Fruit fly (Drosophila melanogaster) whole organism, embryonic: Measurements from ENCODE around the gene Ptth.

ENCODE experiments used
- Awh ChIP-seq: fragments of 200-800 bp; sonication (Bioruptor generic); IDR thresholded peaks from 2 replicates; pipeline ENCODE4, ENCODE4 v1.3.6; 2022; ENCODE audit warnings: missing biosample characterization, missing genetic modification characterization
- B-H1 ChIP-seq: fragments of 200-800 bp; sonication (Bioruptor generic); IDR thresholded peaks from 3 replicates; pipeline ENCODE4 v1.3.6; 2022; ENCODE audit warnings: missing biosample characterization, missing genetic modification characterization
- Bdp1 ChIP-seq: fragments of 200-800 bp; sonication (Bioruptor generic); optimal IDR thresholded peaks from 3 replicates; lab custom pipeline; 2016; ENCODE audit warnings: missing biosample characterization, missing genetic modification characterization
- CG12744 ChIP-seq: fragments of 200-800 bp; sonication (Bioruptor generic); optimal IDR thresholded peaks from 2 replicates; lab custom pipeline; 2016; ENCODE audit warnings: missing biosample characterization, missing genetic modification characterization
- CG13624 ChIP-seq: fragments of 200-800 bp; sonication (Bioruptor generic); optimal IDR thresholded peaks from 2 replicates; lab custom pipeline; 2016; ENCODE audit warnings: missing biosample characterization, missing genetic modification characterization
- CG15479 ChIP-seq: fragments of 200-800 bp; sonication (Bioruptor generic); optimal IDR thresholded peaks from 3 replicates; lab custom pipeline; 2019; ENCODE audit warnings: missing biosample characterization, mild to moderate bottlenecking, missing genetic modification characterization, moderate library complexity
- CG15696 ChIP-seq: fragments of 200-800 bp; sonication (Bioruptor generic); optimal IDR thresholded peaks from 2 replicates; lab custom pipeline; 2019; ENCODE audit warnings: missing biosample characterization, mild to moderate bottlenecking, missing genetic modification characterization, moderate library complexity
- CG17829 ChIP-seq: fragments of 200-800 bp; optimal IDR thresholded peaks from 2 replicates; lab custom pipeline; 2019; ENCODE audit warnings: missing biosample characterization, mild to moderate bottlenecking, missing genetic modification characterization, moderate library complexity
- CG17912 ChIP-seq: fragments of 200-800 bp; sonication (Bioruptor generic); optimal IDR thresholded peaks from 2 replicates; lab custom pipeline; 2018; ENCODE audit warnings: missing biosample characterization, mild to moderate bottlenecking, missing genetic modification characterization
- CG1832 ChIP-seq: fragments of 200-800 bp; sonication (Bioruptor generic); optimal IDR thresholded peaks from 2 replicates; lab custom pipeline; 2017; ENCODE audit warnings: missing biosample characterization, mild to moderate bottlenecking, missing genetic modification characterization, inconsistent platforms
- CG2120 ChIP-seq: fragments of 200-800 bp; sonication (Bioruptor generic); optimal IDR thresholded peaks from 3 replicates; lab custom pipeline; 2016; ENCODE audit warnings: missing biosample characterization, missing genetic modification characterization
- CG30431 ChIP-seq: fragments of 200-800 bp; sonication (Bioruptor generic); optimal IDR thresholded peaks from 2 replicates; lab custom pipeline; 2017; ENCODE audit warnings: missing biosample characterization, missing genetic modification characterization
- CG33213 ChIP-seq: fragments of 200-800 bp; sonication (Bioruptor generic); optimal IDR thresholded peaks from 3 replicates; lab custom pipeline; 2016; ENCODE audit warnings: missing biosample characterization, missing genetic modification characterization
- CG6791 ChIP-seq: fragments of 200-800 bp; sonication (Bioruptor generic); IDR thresholded peaks from 3 replicates; pipeline ENCODE4 v1.3.6; 2022; ENCODE audit warnings: missing biosample characterization, missing genetic modification characterization; ENCODE audit not compliant: partially characterized antibody
- CG9215 ChIP-seq: fragments of 200-800 bp; sonication (Bioruptor generic); IDR thresholded peaks from 2 replicates; pipeline ENCODE4 v1.3.6; 2022; ENCODE audit warnings: missing biosample characterization, missing genetic modification characterization
- CG9727 ChIP-seq: fragments of 200-800 bp; sonication (Bioruptor generic); optimal IDR thresholded peaks from 3 replicates; lab custom pipeline; 2017; ENCODE audit warnings: missing biosample characterization, mild to moderate bottlenecking, missing genetic modification characterization
- CG9817 ChIP-seq: fragments of 200-800 bp; sonication (Bioruptor generic); optimal IDR thresholded peaks from 2 replicates; lab custom pipeline; 2018; ENCODE audit warnings: missing biosample characterization, mild to moderate bottlenecking, missing genetic modification characterization, moderate library complexity
- CoRest ChIP-seq: fragments of 200-800 bp; sonication (Bioruptor generic); optimal IDR thresholded peaks from 3 replicates; lab custom pipeline; 2018; ENCODE audit warnings: missing biosample characterization, mild to moderate bottlenecking, missing genetic modification characterization, moderate library complexity
- D ChIP-seq, 2 experiments: fragments of 200-800 bp in 1 of 2; fragments of >200 bp in 1 of 2; sonication (Bioruptor generic) in 1 of 2; optimal IDR thresholded peaks; 2 replicates in 1 of 2; 3 replicates in 1 of 2; lab custom pipeline; 2017; ENCODE audit warnings: mild to moderate bottlenecking in 1 of 2, missing biosample characterization in 1 of 2, missing genetic modification characterization in 1 of 2, missing genetic modification reagents in 1 of 2
- Dek ChIP-seq: fragments of 200-800 bp; sonication (Bioruptor generic); optimal IDR thresholded peaks from 3 replicates; lab custom pipeline; 2019; ENCODE audit warnings: missing biosample characterization, mild to moderate bottlenecking, missing genetic modification characterization, moderate library complexity
- Dll ChIP-seq: fragments of 200-800 bp; sonication (Bioruptor generic); IDR thresholded peaks from 4 replicates; pipeline ENCODE4 v1.3.6; 2022; ENCODE audit warnings: missing biosample characterization, missing genetic modification characterization; ENCODE audit not compliant: partially characterized antibody
- Doc2 ChIP-seq: fragments of 200-800 bp; sonication (Bioruptor generic); IDR thresholded peaks from 2 replicates; pipeline ENCODE4 v1.3.6; 2022; ENCODE audit warnings: missing biosample characterization, missing genetic modification characterization
- Doc3 ChIP-seq: fragments of 200-800 bp; sonication (Bioruptor generic); IDR thresholded peaks from 3 replicates; pipeline ENCODE4 v1.3.6; 2022; ENCODE audit warnings: missing biosample characterization, missing genetic modification characterization; ENCODE audit not compliant: partially characterized antibody
- Ets65A ChIP-seq: fragments of 200-800 bp; sonication (Bioruptor generic); peaks from one replicate; lab custom pipeline; 2016; ENCODE audit warnings: missing biosample characterization, missing genetic modification characterization
- MESR4 ChIP-seq: fragments of 200-800 bp; sonication (Bioruptor generic); optimal IDR thresholded peaks from 2 replicates; lab custom pipeline; 2018; ENCODE audit warnings: missing biosample characterization, mild to moderate bottlenecking, missing genetic modification characterization, moderate library complexity
- Nf-YA ChIP-seq: fragments of 200-800 bp; sonication (Bioruptor generic); IDR thresholded peaks from 2 replicates; pipeline ENCODE4 v1.3.6; 2022; ENCODE audit warnings: missing biosample characterization, missing genetic modification characterization
- Nf-YB ChIP-seq: fragments of 200-800 bp; sonication (Bioruptor generic); optimal IDR thresholded peaks from 3 replicates; lab custom pipeline; 2019; ENCODE audit warnings: missing biosample characterization, mild to moderate bottlenecking, missing genetic modification characterization, moderate library complexity
- Ptx1 ChIP-seq: fragments of 200-800 bp; sonication (Bioruptor generic); IDR thresholded peaks from 2 replicates; pipeline ENCODE4 v1.3.6; 2022; ENCODE audit warnings: missing biosample characterization, missing genetic modification characterization
- cato ChIP-seq: fragments of 200-800 bp; sonication (Bioruptor generic); optimal IDR thresholded peaks from 2 replicates; lab custom pipeline; 2016; ENCODE audit warnings: missing biosample characterization, missing genetic modification characterization, borderline replicate concordance
- chinmo ChIP-seq: fragments of 200-800 bp; sonication (Bioruptor generic); IDR thresholded peaks from 4 replicates; pipeline ENCODE4 v1.3.6; 2022; ENCODE audit warnings: missing biosample characterization, missing genetic modification characterization; ENCODE audit not compliant: partially characterized antibody
- crol ChIP-seq: fragments of 200-800 bp; sonication (Bioruptor generic); IDR thresholded peaks from 2 replicates; pipeline ENCODE4 v1.3.6; 2022; ENCODE audit warnings: missing biosample characterization, missing genetic modification characterization
- dati ChIP-seq: fragments of 200-800 bp; sonication (Bioruptor generic); IDR thresholded peaks from 2 replicates; pipeline ENCODE4 v1.3.6; 2022; ENCODE audit warnings: missing biosample characterization, missing genetic modification characterization
- ewg ChIP-seq: fragments of 200-800 bp; sonication (Bioruptor generic); optimal IDR thresholded peaks from 3 replicates; lab custom pipeline; 2017; ENCODE audit warnings: mild to moderate bottlenecking, missing biosample characterization, missing genetic modification reagents, missing genetic modification characterization
- exex ChIP-seq: fragments of 200-800 bp; sonication (Bioruptor generic); optimal IDR thresholded peaks from 4 replicates; lab custom pipeline; 2018; ENCODE audit warnings: missing biosample characterization, mild to moderate bottlenecking, missing genetic modification characterization, moderate library complexity
- fd3F ChIP-seq: fragments of 200-800 bp; sonication (Bioruptor generic); optimal IDR thresholded peaks from 2 replicates; lab custom pipeline; 2018; ENCODE audit warnings: missing biosample characterization, mild to moderate bottlenecking, missing genetic modification characterization, moderate library complexity
- gcm2 ChIP-seq: fragments of 200-800 bp; sonication (Bioruptor generic); optimal IDR thresholded peaks from 2 replicates; lab custom pipeline; 2016; ENCODE audit warnings: missing biosample characterization, missing genetic modification characterization
- gro ChIP-seq: fragments of 200-800 bp; sonication (Bioruptor generic); optimal IDR thresholded peaks from 2 replicates; lab custom pipeline; 2016; ENCODE audit warnings: missing biosample characterization, missing genetic modification characterization
- gsb-n ChIP-seq: fragments of 200-800 bp; sonication (Bioruptor generic); optimal IDR thresholded peaks from 3 replicates; lab custom pipeline; 2018; ENCODE audit warnings: missing biosample characterization, mild to moderate bottlenecking, missing genetic modification characterization
- hbn ChIP-seq: fragments of 200-800 bp; sonication (Bioruptor generic); IDR thresholded peaks from 2 replicates; pipeline ENCODE4 v1.3.6; 2022; ENCODE audit warnings: missing biosample characterization, missing genetic modification characterization; ENCODE audit not compliant: partially characterized antibody
- lbe ChIP-seq: fragments of 200-800 bp; sonication (Bioruptor generic); optimal IDR thresholded peaks from 2 replicates; lab custom pipeline; 2016; ENCODE audit warnings: missing biosample characterization, mild to moderate bottlenecking, missing genetic modification characterization
- sens ChIP-seq: fragments of 200-800 bp; sonication (Bioruptor generic); peaks from one replicate; lab custom pipeline; 2016; ENCODE audit warnings: missing biosample characterization, missing genetic modification characterization
- seq ChIP-seq: fragments of 200-800 bp; sonication (Bioruptor generic); IDR thresholded peaks from 2 replicates; pipeline ENCODE4 v1.3.6; 2022; ENCODE audit warnings: missing biosample characterization, missing genetic modification characterization
- sna ChIP-seq: fragments of 200-800 bp; sonication (Bioruptor generic); IDR thresholded peaks from 2 replicates; pipeline ENCODE4 v1.3.6; 2022; ENCODE audit warnings: missing biosample characterization, missing genetic modification characterization; ENCODE audit not compliant: partially characterized antibody
- sob ChIP-seq: fragments of 200-800 bp; sonication (Bioruptor generic); IDR thresholded peaks from 2 replicates; pipeline ENCODE4 v1.3.6; 2022; ENCODE audit warnings: missing biosample characterization, missing genetic modification characterization
- tap ChIP-seq: fragments of 200-800 bp; optimal IDR thresholded peaks from 3 replicates; lab custom pipeline; 2019; ENCODE audit warnings: missing biosample characterization, mild to moderate bottlenecking, missing genetic modification characterization, moderate library complexity
- tio ChIP-seq: fragments of 200-800 bp; sonication (Bioruptor generic); optimal IDR thresholded peaks from 2 replicates; lab custom pipeline; 2017; ENCODE audit warnings: missing biosample characterization, missing genetic modification characterization, inconsistent platforms
- trh ChIP-seq: fragments of 200-800 bp; sonication (Bioruptor generic); optimal IDR thresholded peaks from 2 replicates; lab custom pipeline; 2016; ENCODE audit warnings: missing biosample characterization, missing genetic modification characterization
- unc-4 ChIP-seq: fragments of 200-800 bp; sonication (Bioruptor generic); IDR thresholded peaks from 2 replicates; pipeline ENCODE4 v1.3.6; 2022; ENCODE audit warnings: missing biosample characterization, missing genetic modification characterization; ENCODE audit not compliant: partially characterized antibody
- wek ChIP-seq: fragments of 200-800 bp; sonication (Bioruptor generic); optimal IDR thresholded peaks from 3 replicates; lab custom pipeline; 2018; ENCODE audit warnings: missing biosample characterization, mild to moderate bottlenecking, missing genetic modification characterization, moderate library complexity

Gene Ptth

dm6 chr2L:597771-598170, 21.1 kb upstream of the Ptth start (continued):
- TF ChIP-seq CG1832 (GFP tag; lab: Kevin White, UChicago), result peak; percentile 38
- peak; percentile 63 for TF ChIP-seq D (optimal IDR thresholded peaks at IDR 0.05; lab: Kevin White, UChicago)
- no peak for TF ChIP-seq D (GFP tag; optimal IDR thresholded peaks at IDR 0.05; lab: Kevin White, UChicago)
- no peak for TF ChIP-seq CG6791 (GFP tag; lab: Robert Waterston, UW)
- TF ChIP-seq MESR4 (GFP tag; lab: Kevin White, UChicago), result no peak
- TF ChIP-seq Dll (GFP tag; lab: Robert Waterston, UW), result no peak
- TF ChIP-seq gsb-n (tag; lab: Kevin White, UChicago), result peak; percentile 22
- no peak for TF ChIP-seq CG9215 (GFP tag; lab: Robert Waterston, UW)
- TF ChIP-seq sna, result no peak
- no peak for TF ChIP-seq wek (GFP tag; lab: Kevin White, UChicago)
- no peak for TF ChIP-seq CG2120 (GFP tag; lab: Kevin White, UChicago)
- no peak for TF ChIP-seq CG33213 (GFP tag; lab: Kevin White, UChicago)
- no peak for TF ChIP-seq Ptx1 (GFP tag; lab: Robert Waterston, UW)
- no peak for TF ChIP-seq Bdp1 (GFP tag; lab: Kevin White, UChicago)
- TF ChIP-seq fd3F (GFP tag; lab: Kevin White, UChicago), result no peak
- TF ChIP-seq Dek, result no peak
- peak; percentile 47 for TF ChIP-seq CG15479 (GFP tag; lab: Kevin White, UChicago)
- TF ChIP-seq gcm2 (GFP tag; lab: Kevin White, UChicago), result no peak
- TF ChIP-seq Doc2 (GFP tag; lab: Robert Waterston, UW), result no peak
- no peak for TF ChIP-seq tio
- no peak for TF ChIP-seq Awh
- no peak for TF ChIP-seq B-H1
- no peak for TF ChIP-seq dati (GFP tag; lab: Robert Waterston, UW)
- no peak for TF ChIP-seq trh (GFP tag; lab: Kevin White, UChicago)
- peak; percentile 59 for TF ChIP-seq Nf-YB
- no peak for TF ChIP-seq cato
- no peak for TF ChIP-seq CG9727 (GFP tag; lab: Kevin White, UChicago)
- no peak for TF ChIP-seq CG17829
- TF ChIP-seq sob, result no peak
- no peak for TF ChIP-seq CG17912 (GFP tag; lab: Kevin White, UChicago)
- TF ChIP-seq CG15696 (tag; lab: Kevin White, UChicago), result no peak
- no peak for TF ChIP-seq tap (tag; lab: Kevin White, UChicago)
- no peak for TF ChIP-seq exex
- TF ChIP-seq unc-4 (GFP tag; lab: Robert Waterston, UW), result no peak
- TF ChIP-seq CG30431 (GFP tag; lab: Kevin White, UChicago), result no peak
- no peak for TF ChIP-seq CG12744 (GFP tag; lab: Kevin White, UChicago)

- peak; percentile 99 for TF ChIP-seq Nf-YB
- TF ChIP-seq lbe (GFP tag; lab: Kevin White, UChicago), result no peak
- TF ChIP-seq chinmo (GFP tag; lab: Robert Waterston, UW), result 0 out of 4 replicates have a peak, but pooled peaks have one; percentile 28
- TF ChIP-seq Doc3 (GFP tag; lab: Robert Waterston, UW), result 0 out of 3 replicates have a peak, but pooled peaks have one; percentile 14
- peak; percentile 93 for TF ChIP-seq CG1832 (GFP tag; lab: Kevin White, UChicago)
- peak; percentile 87 for TF ChIP-seq Ets65A (GFP tag; lab: Kevin White, UChicago)
- peak; percentile 24 for TF ChIP-seq crol (GFP tag; lab: Robert Waterston, UW)
- no peak for TF ChIP-seq gro (GFP tag; lab: Kevin White, UChicago)
- TF ChIP-seq Dll (GFP tag; lab: Robert Waterston, UW), result peak; percentile 48; the same call in 1 of the 4 replicates
- peak; percentile 12 for TF ChIP-seq D (optimal IDR thresholded peaks at IDR 0.05; lab: Kevin White, UChicago)
- no peak for TF ChIP-seq D (GFP tag; optimal IDR thresholded peaks at IDR 0.05; lab: Kevin White, UChicago)
- peak; percentile 27 for TF ChIP-seq sens (GFP tag; lab: Kevin White, UChicago)
- peak; percentile 48 for TF ChIP-seq ewg (GFP tag; lab: Kevin White, UChicago)
- TF ChIP-seq seq, result peak; percentile 82
- 0 out of 2 replicates have a peak, but pooled peaks have one; percentile 17 for TF ChIP-seq hbn (GFP tag; lab: Robert Waterston, UW)
- peak; percentile 70 for TF ChIP-seq Nf-YA (GFP tag; lab: Robert Waterston, UW)
- no peak for TF ChIP-seq CG13624 (GFP tag; lab: Kevin White, UChicago)
- TF ChIP-seq CG9817 (tag; lab: Kevin White, UChicago), result no peak
- TF ChIP-seq CoRest, result peak; percentile 32
These were observed 18.1 kb upstream of the Ptth start, which contains the start of gene Gsc for dm6 chr2L:594635-595384. Gene Gsc, minus strand, starts transcription at chr2L:594685.
